Worm (Caenorhabditis elegans): ENCODE results near the gene Y25C1A.2.
"Not testable (repeated sequence)": the region's sequence is repeated elsewhere in the genome, so short reads cannot be mapped to it uniquely, and the experiment has no call there.

DNA sequence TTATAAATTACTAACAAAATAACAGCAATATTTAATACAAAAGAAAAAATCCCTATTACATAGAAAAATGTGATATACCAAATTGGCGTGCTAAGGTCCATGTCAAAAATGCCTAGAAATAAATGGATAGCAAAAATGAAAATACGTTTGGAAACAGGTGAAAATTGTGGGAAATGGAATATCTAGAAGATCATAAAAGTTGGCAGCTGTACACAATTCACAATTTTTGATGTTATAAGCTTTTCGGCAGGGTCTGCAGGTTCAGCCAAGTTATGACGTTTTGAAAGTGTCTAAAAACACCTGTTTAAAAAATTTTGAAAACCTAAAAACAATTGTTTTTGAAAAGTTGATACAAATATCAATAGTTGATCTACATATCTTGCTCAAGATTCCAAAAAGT lies 30.4 kb downstream of the Y25C1A.2 start, which contains the start of gene sri-42:
- not testable (repeated sequence) for TF ChIP-seq nhr-25 (tag; optimal IDR thresholded peaks at IDR 0.05; ENCODE audit: borderline replicate concordance, insufficient read depth); nhr-6 (tag; optimal IDR thresholded peaks at IDR 0.05)
